Worm (Caenorhabditis elegans) whole organism, mixed stage, embryonic: ENCODE measurements around the gene M03F4.6.

Source experiments
- elt-1 ChIP-seq: sonication (generic microtip); optimal IDR thresholded peaks from 2 replicates; lab custom pipeline; 2017; ENCODE audit warnings: missing genetic modification characterization, mild to moderate bottlenecking, missing compliant biosample characterization, antibody characterized with exemption, moderate library complexity, borderline replicate concordance; ENCODE audit not compliant: insufficient read depth
- lin-13 ChIP-seq: fragments of 150-350 bp; optimal IDR thresholded peaks from 2 replicates; lab custom pipeline; 2014; ENCODE audit warnings: missing biosample characterization, missing genetic modification characterization
- nhr-12 ChIP-seq: fragments of 150-350 bp; optimal IDR thresholded peaks from 2 replicates; lab custom pipeline; 2014; ENCODE audit warnings: missing biosample characterization, missing genetic modification characterization
- snpc-4 ChIP-seq: fragments of 150-350 bp; optimal IDR thresholded peaks from 2 replicates; lab custom pipeline; 2014; ENCODE audit warnings: missing biosample characterization, missing genetic modification characterization
- unc-62 ChIP-seq: fragments of 150-350 bp; optimal IDR thresholded peaks from 2 replicates; lab custom pipeline; 2014; ENCODE audit warnings: missing biosample characterization, missing genetic modification reagents, missing genetic modification characterization

- TF ChIP-seq nhr-12 (tag; lab: Kevin White, UChicago) (no peak), snpc-4 (tag; lab: Kevin White, UChicago) (no peak), lin-13 (tag; lab: Kevin White, UChicago) (no peak), unc-62 (GFP tag; lab: Kevin White, UChicago) (no peak), elt-1 (tag; lab: Kevin White, UChicago) (no peak)
Measured at ce11 chrX:4947749-4948148, 21.4 kb downstream of the M03F4.6 start, which contains the start of gene tyra-3.
